Fruit fly (Drosophila melanogaster): ENCODE measurements around the gene Drsl3.
A peak's percentile ranks its signal among the peaks of the same experiment; 100 is the strongest.

Drsl3 gene

DNA sequence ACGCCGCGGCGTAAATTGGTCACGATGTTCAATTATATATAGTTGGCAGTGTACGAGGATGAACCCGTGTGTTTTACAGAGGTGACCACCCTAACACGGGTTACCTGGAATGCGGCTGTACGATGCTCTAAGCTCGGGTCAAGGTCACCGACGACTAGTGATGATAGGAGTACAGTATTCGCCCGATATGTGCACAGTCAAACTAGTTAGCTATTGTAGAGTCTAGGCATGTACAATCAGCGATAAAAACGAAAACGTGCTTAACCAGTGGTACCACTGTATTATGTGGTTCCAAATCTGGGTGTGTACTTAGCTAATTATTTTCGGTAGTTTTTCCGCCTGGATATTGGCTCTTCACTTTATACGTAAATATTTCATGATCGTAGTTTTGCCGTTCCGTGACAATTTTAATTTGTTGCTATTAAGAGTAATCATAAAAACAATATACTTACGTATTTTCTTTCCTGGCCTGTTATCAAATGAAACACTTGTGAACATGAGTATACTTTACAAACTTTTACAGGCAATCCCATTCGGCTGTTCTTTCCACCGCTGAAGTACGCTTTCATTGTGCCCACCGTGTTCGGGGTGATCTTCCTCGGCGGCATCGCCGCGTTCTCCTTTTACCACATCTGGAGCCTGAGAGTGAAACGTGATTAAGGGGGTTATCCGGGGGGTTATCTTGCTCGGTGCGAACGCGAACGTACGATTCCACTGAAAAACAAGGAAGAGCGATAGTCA lies 5.4 kb downstream of the Drsl3 start (continued):
- TF ChIP-seq CG11085 (GFP tag; IDR thresholded peaks at IDR 0.05) (no peak), so (GFP tag; IDR thresholded peaks at IDR 0.05) (no peak), CG15269 (tag; optimal IDR thresholded peaks at IDR 0.05) (peak; percentile 52), CG14050 (GFP tag; IDR thresholded peaks at IDR 0.05) (no peak), Abd-B (GFP tag; optimal IDR thresholded peaks at IDR 0.05) (no peak), lbe (GFP tag; optimal IDR thresholded peaks at IDR 0.05) (no peak), CG12219 (GFP tag; optimal IDR thresholded peaks at IDR 0.05) (peak; percentile 2), CG15073 (GFP tag; optimal IDR thresholded peaks at IDR 0.05) (no peak), CG7963 (GFP tag; IDR thresholded peaks at IDR 0.05; ENCODE audit: partially characterized antibody) (no peak), CG33213 (GFP tag; optimal IDR thresholded peaks at IDR 0.05) (no peak), br (optimal IDR thresholded peaks at IDR 0.05) (no peak), unc-4 (GFP tag; IDR thresholded peaks at IDR 0.05; ENCODE audit: partially characterized antibody) (no peak), tgo (GFP tag; IDR thresholded peaks at IDR 0.05) (no peak), H2.0 (GFP tag; IDR thresholded peaks at IDR 0.05) (no peak), CG6272 (GFP tag; IDR thresholded peaks at IDR 0.05) (no peak), Dp (GFP tag; optimal IDR thresholded peaks at IDR 0.05) (no peak), CG8281 (tag; optimal IDR thresholded peaks at IDR 0.05) (no peak), CkIIα-i1 (GFP tag; IDR thresholded peaks at IDR 0.05) (no peak), CG10209 (GFP tag; optimal IDR thresholded peaks at IDR 0.05) (no peak), slou (GFP tag; optimal IDR thresholded peaks at IDR 0.05) (no peak), CG17186 (GFP tag; optimal IDR thresholded peaks at IDR 0.05) (no peak), Rx (GFP tag; IDR thresholded peaks at IDR 0.05) (no peak), peb (GFP tag; IDR thresholded peaks at IDR 0.05) (no peak), Sin3A (optimal IDR thresholded peaks at IDR 0.05) (no peak), Hand (GFP tag; optimal IDR thresholded peaks at IDR 0.05) (no peak), CG10431 (GFP tag; optimal IDR thresholded peaks at IDR 0.05) (no peak), CG6791 (GFP tag; IDR thresholded peaks at IDR 0.05; ENCODE audit: partially characterized antibody) (no peak), Sry-δ (GFP tag; optimal IDR thresholded peaks at IDR 0.05) (no peak), Dek (tag; optimal IDR thresholded peaks at IDR 0.05) (no peak), gsb-n (tag; optimal IDR thresholded peaks at IDR 0.05) (no peak), tx (GFP tag; optimal IDR thresholded peaks at IDR 0.05) (no peak), CG15011 (GFP tag; optimal IDR thresholded peaks at IDR 0.05) (no peak), Meics (GFP tag; optimal IDR thresholded peaks at IDR 0.05) (peak; percentile 46), pan (optimal IDR thresholded peaks at IDR 0.05) (no peak), pan (GFP tag; optimal IDR thresholded peaks at IDR 0.05 in 1 of 2, IDR thresholded peaks at IDR 0.05 in 1 of 2) (peak in 1 of 2 experiments; percentile 47), CG13123 (GFP tag; optimal IDR thresholded peaks at IDR 0.05) (no peak), Neu2 (GFP tag; optimal IDR thresholded peaks at IDR 0.05; ENCODE audit: borderline replicate concordance) (no peak), Usf (GFP tag; optimal IDR thresholded peaks at IDR 0.05) (no peak), CG17612 (GFP tag; IDR thresholded peaks at IDR 0.05) (no peak), Gug (GFP tag; IDR thresholded peaks at IDR 0.05) (peak; percentile 6; the same call in 1 of the 4 replicates), Aef1 (GFP tag; IDR thresholded peaks at IDR 0.05) (no peak), bbx (GFP tag; IDR thresholded peaks at IDR 0.05; ENCODE audit: partially characterized antibody) (no peak), CG13287 (GFP tag; IDR thresholded peaks at IDR 0.05; ENCODE audit: partially characterized antibody) (no peak), al (GFP tag; IDR thresholded peaks at IDR 0.05) (no peak), gem (tag; optimal IDR thresholded peaks at IDR 0.05) (peak; percentile 32), fd64A (GFP tag; optimal IDR thresholded peaks at IDR 0.05) (no peak), CG3838 (GFP tag; optimal IDR thresholded peaks at IDR 0.05) (no peak), Sox102F (GFP tag; optimal IDR thresholded peaks at IDR 0.05) (no peak), pfk (GFP tag; optimal IDR thresholded peaks at IDR 0.05) (no peak), exex (tag; optimal IDR thresholded peaks at IDR 0.05) (no peak), CG34422 (GFP tag; IDR thresholded peaks at IDR 0.05) (no peak)
